Worm (Caenorhabditis elegans) whole organism, midembryonic: ENCODE results near the gene cnc-2.

ENCODE experiments used
- flt-1 ChIP-seq: fragments of 200-800 bp; sonication (Bioruptor generic); IDR thresholded peaks from 2 replicates; pipeline ENCODE4 v1.3.6; 2022; ENCODE audit warnings: missing genetic modification characterization, missing compliant biosample characterization
- klf-2 ChIP-seq: fragments of 200-800 bp; sonication (Bioruptor generic); conservative IDR thresholded peaks from 2 replicates; pipeline ENCODE4 v1.3.6; 2022; ENCODE audit warnings: missing genetic modification reagents, missing genetic modification characterization, missing compliant biosample characterization
- ref-1 ChIP-seq: fragments of 200-800 bp; sonication (Bioruptor generic); conservative IDR thresholded peaks from 2 replicates; pipeline ENCODE4 v1.3.6; 2022; ENCODE audit warnings: missing genetic modification reagents, missing genetic modification characterization, missing compliant biosample characterization
- tab-1 ChIP-seq: fragments of 200-800 bp; sonication (Bioruptor generic); IDR thresholded peaks from 2 replicates; pipeline ENCODE4 v1.3.6; 2022; ENCODE audit warnings: missing genetic modification characterization, missing compliant biosample characterization

- TF ChIP-seq flt-1 (no peak), klf-2 (GFP tag; lab: Robert Waterston, UW) (no peak), tab-1 (GFP tag; lab: Robert Waterston, UW) (no peak), ref-1 (GFP tag; lab: Robert Waterston, UW) (no peak)
These were observed 10.1 kb upstream of the cnc-2 start, which contains the start of gene hacd-1 for ce11 chrV:1460069-1460468.
